Worm (Caenorhabditis elegans) whole organism, L1 larva: ENCODE measurements around the gene srp-8.
A peak's percentile ranks its signal among the peaks of the same experiment; 100 is the strongest.

ENCODE experiments used
- C04F5.9 ChIP-seq: sonication (generic microtip); optimal IDR thresholded peaks from 2 replicates; lab custom pipeline; 2016; ENCODE audit warnings: missing genetic modification characterization, missing compliant biosample characterization
- C16A3.4 ChIP-seq: fragments of 150-350 bp; optimal IDR thresholded peaks from 2 replicates; lab custom pipeline; 2014; ENCODE audit warnings: missing biosample characterization, missing genetic modification characterization
- F16B12.6 ChIP-seq: fragments of 150-350 bp; optimal IDR thresholded peaks from 2 replicates; lab custom pipeline; 2014; ENCODE audit warnings: missing biosample characterization, missing genetic modification characterization
- blmp-1 ChIP-seq: fragments of 150-350 bp; optimal IDR thresholded peaks from 2 replicates; lab custom pipeline; 2014; ENCODE audit warnings: missing biosample characterization, missing genetic modification characterization
- ceh-82 ChIP-seq, 3 experiments: fragments of 150-350 bp in 1 of 3; sonication (generic microtip) in 2 of 3; optimal IDR thresholded peaks; 2 replicates each; lab custom pipeline; 2014 to 2017; ENCODE audit warnings: missing biosample characterization in 3 of 3, missing genetic modification characterization in 3 of 3
- dpl-1 ChIP-seq, 3 experiments: fragments of 150-350 bp in 2 of 3; sonication (generic microtip) in 1 of 3; optimal IDR thresholded peaks; 2 replicates each; lab custom pipeline; 2014 to 2017; ENCODE audit warnings: missing biosample characterization in 3 of 3, missing genetic modification characterization in 3 of 3, missing genetic modification reagents in 3 of 3
- dsc-1 ChIP-seq: sonication (generic microtip); optimal IDR thresholded peaks from 2 replicates; lab custom pipeline; 2016; ENCODE audit warnings: mild to moderate bottlenecking, missing genetic modification characterization, missing compliant biosample characterization
- efl-1 ChIP-seq, 4 experiments: fragments of 150-350 bp; optimal IDR thresholded peaks in 3 of 4; peaks in 1 of 4; 1 replicate in 1 of 4; 2 replicates in 3 of 4; lab custom pipeline; 2014; ENCODE audit warnings: missing biosample characterization in 2 of 4, missing genetic modification characterization in 2 of 4, missing genetic modification reagents in 2 of 4
- fkh-4 ChIP-seq: sonication (generic microtip); optimal IDR thresholded peaks from 2 replicates; lab custom pipeline; 2016; ENCODE audit warnings: missing compliant biosample characterization, missing genetic modification characterization, borderline replicate concordance
- fkh-8 ChIP-seq: sonication (generic microtip); optimal IDR thresholded peaks from 2 replicates; lab custom pipeline; 2016; ENCODE audit warnings: mild to moderate bottlenecking, missing genetic modification characterization, missing compliant biosample characterization
- grh-1 ChIP-seq: fragments of 200-800 bp; sonication (Bioruptor generic); IDR thresholded peaks from 2 replicates; pipeline ENCODE4 v1.3.6; 2022; ENCODE audit warnings: missing genetic modification reagents, missing genetic modification characterization, missing compliant biosample characterization
- hpl-2 ChIP-seq: fragments of 150-350 bp; optimal IDR thresholded peaks from 2 replicates; lab custom pipeline; 2014; ENCODE audit warnings: missing biosample characterization, missing genetic modification reagents, missing genetic modification characterization
- lin-13 ChIP-seq: fragments of 150-350 bp; optimal IDR thresholded peaks from 2 replicates; lab custom pipeline; 2014; ENCODE audit warnings: missing biosample characterization, missing genetic modification reagents, missing genetic modification characterization
- lin-14 ChIP-seq: fragments of 200-800 bp; sonication (Bioruptor generic); optimal IDR thresholded peaks from 2 replicates; lab custom pipeline; 2018; ENCODE audit warnings: mild to moderate bottlenecking, missing genetic modification characterization, moderate library complexity, missing compliant biosample characterization
- lir-3 ChIP-seq: sonication (generic microtip); optimal IDR thresholded peaks from 2 replicates; lab custom pipeline; 2016; ENCODE audit warnings: mild to moderate bottlenecking, missing genetic modification characterization, moderate library complexity, missing compliant biosample characterization; ENCODE audit not compliant: poor library complexity
- lsy-2 ChIP-seq, 2 experiments: fragments of 150-350 bp; optimal IDR thresholded peaks; 2 replicates each; lab custom pipeline; 2014; ENCODE audit warnings: missing biosample characterization in 2 of 2, missing genetic modification characterization in 2 of 2
- nhr-11 ChIP-seq: fragments of 150-350 bp; optimal IDR thresholded peaks from 2 replicates; lab custom pipeline; 2014; ENCODE audit warnings: missing biosample characterization, missing genetic modification characterization
- nhr-20 ChIP-seq: sonication (generic microtip); optimal IDR thresholded peaks from 2 replicates; lab custom pipeline; 2016; ENCODE audit warnings: mild to moderate bottlenecking, missing genetic modification characterization, missing compliant biosample characterization
- nhr-237 ChIP-seq: fragments of 150-350 bp; optimal IDR thresholded peaks from 2 replicates; lab custom pipeline; 2014; ENCODE audit warnings: missing biosample characterization, missing genetic modification characterization
- nhr-47 ChIP-seq: sonication (generic microtip); optimal IDR thresholded peaks from 2 replicates; lab custom pipeline; 2016; ENCODE audit warnings: mild to moderate bottlenecking, missing genetic modification characterization, moderate library complexity, missing compliant biosample characterization
- nhr-71 ChIP-seq: sonication (generic microtip); optimal IDR thresholded peaks from 2 replicates; lab custom pipeline; 2016; ENCODE audit warnings: mild to moderate bottlenecking, missing genetic modification characterization, moderate library complexity, missing compliant biosample characterization
- nhr-84 ChIP-seq: sonication (generic microtip); optimal IDR thresholded peaks from 2 replicates; lab custom pipeline; 2017; ENCODE audit warnings: missing biosample characterization, missing genetic modification characterization
- nhr-85 ChIP-seq: sonication (generic microtip); peaks from one replicate; lab custom pipeline; 2016; ENCODE audit warnings: missing genetic modification characterization, inconsistent platforms, missing compliant biosample characterization
- pax-3 ChIP-seq: fragments of 200-800 bp; sonication (Bioruptor generic); optimal IDR thresholded peaks from 2 replicates; lab custom pipeline; 2018; ENCODE audit warnings: mild to moderate bottlenecking, missing genetic modification characterization, moderate library complexity, missing compliant biosample characterization
- pqm-1 ChIP-seq: sonication (generic microtip); optimal IDR thresholded peaks from 3 replicates; lab custom pipeline; 2017; ENCODE audit warnings: missing biosample characterization, missing genetic modification characterization
- rnt-1 ChIP-seq: sonication (generic microtip); optimal IDR thresholded peaks from 2 replicates; lab custom pipeline; 2016; ENCODE audit warnings: mild to moderate bottlenecking, missing genetic modification characterization, moderate library complexity, missing compliant biosample characterization
- skn-1 ChIP-seq: fragments of 150-350 bp; optimal IDR thresholded peaks from 2 replicates; lab custom pipeline; 2014; ENCODE audit warnings: missing biosample characterization, missing genetic modification characterization
- snu-23 ChIP-seq: sonication (generic microtip); optimal IDR thresholded peaks from 2 replicates; lab custom pipeline; 2016; ENCODE audit warnings: missing genetic modification characterization, missing compliant biosample characterization
- sup-37 ChIP-seq: fragments of 200-800 bp; sonication (Bioruptor generic); optimal IDR thresholded peaks from 2 replicates; lab custom pipeline; 2018; ENCODE audit warnings: mild to moderate bottlenecking, missing genetic modification characterization, missing compliant biosample characterization
- swsn-7 ChIP-seq: sonication (generic microtip); optimal IDR thresholded peaks from 2 replicates; lab custom pipeline; 2016; ENCODE audit warnings: missing genetic modification characterization, missing compliant biosample characterization
- unc-130 ChIP-seq: fragments of 150-350 bp; optimal IDR thresholded peaks from 2 replicates; lab custom pipeline; 2017; ENCODE audit warnings: missing biosample characterization, missing genetic modification characterization, inconsistent platforms
- xbp-1 ChIP-seq: sonication (generic microtip); optimal IDR thresholded peaks from 2 replicates; lab custom pipeline; 2016; ENCODE audit warnings: missing genetic modification characterization, missing compliant biosample characterization

Gene srp-8

DNA sequence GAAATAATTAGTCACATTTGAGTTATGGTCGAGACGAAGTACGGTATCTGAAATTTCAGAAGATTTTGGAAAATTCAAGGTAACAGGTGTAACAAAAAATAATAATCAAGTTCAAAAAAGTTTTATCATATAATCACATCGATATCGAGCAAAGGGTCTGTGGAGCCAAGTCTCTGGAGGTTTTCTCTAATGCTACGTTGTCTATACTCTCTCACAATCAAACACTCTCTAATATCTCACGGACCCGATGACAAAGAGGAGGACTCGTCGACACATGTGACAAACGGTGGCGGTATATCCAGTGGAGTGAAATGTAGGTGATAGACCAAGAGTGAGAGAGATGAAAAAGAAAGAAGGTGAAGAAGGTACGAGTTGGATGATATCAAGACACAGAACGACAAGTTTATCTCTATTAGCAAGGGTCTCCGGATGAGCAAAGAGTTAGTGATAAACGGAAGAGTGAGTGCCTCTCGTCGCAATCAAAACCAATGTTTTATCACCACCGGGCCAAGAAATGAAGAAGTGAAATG lies 12.5 kb downstream of the srp-8 start, which contains the start of gene F20D6.10:
Gene F20D6.10 (minus strand): TSS at position 51 of the 530 bp plus-strand sequence.
- TF ChIP-seq snu-23 (GFP tag; lab: Kevin White, UChicago) (peak; percentile 22), nhr-71 (peak; percentile 71), nhr-11 (tag; lab: Kevin White, UChicago) (no peak), nhr-20 (tag; lab: Kevin White, UChicago) (peak; percentile 12), rnt-1 (tag; lab: Kevin White, UChicago) (peak; percentile 78), efl-1 (optimal IDR thresholded peaks at IDR 0.05; lab: Kevin White, UChicago) (peak in 1 of 2 experiments; percentile 5), efl-1 (GFP tag; optimal IDR thresholded peaks at IDR 0.05 in 1 of 2; lab: Kevin White, UChicago) (peak in 1 of 2 experiments; percentile 20), lin-14 (GFP tag; lab: Kevin White, UChicago) (peak; percentile 59), lsy-2 (tag; optimal IDR thresholded peaks at IDR 0.05; lab: Kevin White, UChicago) (peak; percentile 30 to 44), unc-130 (tag; lab: Kevin White, UChicago) (peak; percentile 19), nhr-237 (tag; lab: Kevin White, UChicago) (no peak)

DNA sequence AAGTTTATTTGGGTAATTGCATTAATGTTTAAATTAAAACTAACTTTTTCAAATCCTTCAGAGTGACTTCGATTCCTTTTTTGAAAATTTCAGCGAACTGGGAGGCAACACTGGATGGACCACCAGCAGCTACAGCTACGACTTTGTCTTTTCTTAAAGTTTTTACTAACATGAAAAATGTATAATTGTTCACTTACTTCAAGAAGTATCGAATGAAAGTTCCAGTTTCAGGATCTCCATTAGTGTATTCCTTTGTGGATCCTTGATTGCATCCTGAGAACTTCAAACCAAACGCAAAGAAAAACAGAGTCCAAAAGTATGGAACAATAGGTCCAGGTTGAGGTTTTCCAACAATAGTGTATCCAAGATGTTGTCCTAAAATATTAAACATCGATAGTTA lies 13.5 kb downstream of the srp-8 start:
- TF ChIP-seq C16A3.4 (tag; lab: Kevin White, UChicago) (no peak), nhr-47 (no peak), C04F5.9 (tag; lab: Kevin White, UChicago) (no peak), xbp-1 (no peak), efl-1 (optimal IDR thresholded peaks at IDR 0.05; lab: Kevin White, UChicago) (no peak), efl-1 (GFP tag; optimal IDR thresholded peaks at IDR 0.05 in 1 of 2; lab: Kevin White, UChicago) (peak in 1 of 2 experiments; percentile 67)

DNA sequence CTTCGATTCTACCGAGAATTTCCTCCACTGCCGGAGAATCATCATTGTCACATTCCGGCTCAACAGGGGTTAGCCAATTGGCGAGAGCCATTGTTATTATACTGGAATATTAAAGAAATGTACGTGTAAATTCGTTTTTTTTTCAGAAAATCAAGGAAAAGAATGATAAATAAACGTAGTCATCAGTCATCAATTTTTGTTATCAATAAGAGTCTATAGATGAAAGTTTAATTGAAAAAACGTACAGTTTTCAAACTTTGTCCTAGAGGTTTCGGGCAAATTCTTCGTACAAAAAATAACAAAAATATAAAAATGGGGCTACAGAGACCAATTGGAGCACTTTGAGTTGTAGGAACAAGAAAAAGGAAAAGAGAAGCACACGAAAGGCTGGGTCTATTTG lies 15.5 kb downstream of the srp-8 start, which contains the start of gene F20D6.11:
Gene F20D6.11 (minus strand): TSS at position 101 of the 400 bp plus-strand sequence.
- TF ChIP-seq sup-37 (GFP tag; lab: Kevin White, UChicago), result no peak
- TF ChIP-seq dpl-1 (GFP tag; optimal IDR thresholded peaks at IDR 0.05; lab: Kevin White, UChicago), result no peak
- TF ChIP-seq lin-13, result no peak
- TF ChIP-seq nhr-84, result no peak
- no peak for TF ChIP-seq grh-1 (GFP tag; lab: Robert Waterston, UW)
- TF ChIP-seq pqm-1 (tag; lab: Kevin White, UChicago), result no peak
- TF ChIP-seq hpl-2 (GFP tag; lab: Kevin White, UChicago), result no peak
- TF ChIP-seq F16B12.6, result no peak
- no peak for TF ChIP-seq pax-3 (tag; lab: Kevin White, UChicago)
- no peak for TF ChIP-seq swsn-7
- TF ChIP-seq skn-1 (tag; lab: Kevin White, UChicago), result no peak
- TF ChIP-seq fkh-4, result no peak
- no peak for TF ChIP-seq snu-23 (GFP tag; lab: Kevin White, UChicago)
- TF ChIP-seq fkh-8 (tag; lab: Kevin White, UChicago), result no peak

DNA sequence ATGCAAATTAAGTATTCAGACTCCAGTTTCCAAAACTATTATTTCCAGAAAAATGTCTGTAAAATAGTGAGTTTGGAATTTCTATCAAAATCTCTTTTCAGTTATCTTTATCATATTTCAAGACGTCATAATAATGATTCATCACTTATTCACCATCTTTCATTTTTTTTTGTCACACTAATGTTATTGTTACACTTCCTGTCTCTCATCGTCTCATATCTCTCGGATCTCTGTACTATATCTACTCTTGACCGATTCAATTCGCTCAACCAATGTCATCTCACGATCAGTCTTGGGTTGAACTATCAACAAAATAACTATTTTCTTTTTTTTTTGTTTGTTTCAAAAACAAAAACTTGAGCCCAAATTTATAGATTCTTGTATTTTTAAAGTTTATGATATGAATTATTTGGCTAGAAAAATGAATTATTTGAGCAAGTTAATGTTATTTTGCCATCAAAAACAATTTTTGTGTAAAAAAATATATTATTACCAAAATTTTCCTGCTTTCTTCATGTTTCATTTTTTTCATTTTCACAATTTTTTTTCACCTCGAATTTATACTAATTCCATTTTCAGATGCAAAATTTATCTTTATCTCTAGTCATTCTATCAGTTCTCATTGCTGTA lies 17.9 kb downstream of the srp-8 start, which contains the start of gene cri-2:
Gene cri-2 (plus strand): TSS at position 580 of the 630 bp plus-strand sequence.
- TF ChIP-seq nhr-84 (no peak), lin-14 (GFP tag; lab: Kevin White, UChicago) (peak; percentile 68), blmp-1 (tag; lab: Kevin White, UChicago) (peak; percentile 26), nhr-71 (peak; percentile 36), dsc-1 (no peak), rnt-1 (tag; lab: Kevin White, UChicago) (peak; percentile 33), nhr-85 (tag; lab: Kevin White, UChicago) (peak; percentile 68), snu-23 (GFP tag; lab: Kevin White, UChicago) (peak; percentile 23), lir-3 (tag; lab: Kevin White, UChicago) (peak; percentile 6)

DNA sequence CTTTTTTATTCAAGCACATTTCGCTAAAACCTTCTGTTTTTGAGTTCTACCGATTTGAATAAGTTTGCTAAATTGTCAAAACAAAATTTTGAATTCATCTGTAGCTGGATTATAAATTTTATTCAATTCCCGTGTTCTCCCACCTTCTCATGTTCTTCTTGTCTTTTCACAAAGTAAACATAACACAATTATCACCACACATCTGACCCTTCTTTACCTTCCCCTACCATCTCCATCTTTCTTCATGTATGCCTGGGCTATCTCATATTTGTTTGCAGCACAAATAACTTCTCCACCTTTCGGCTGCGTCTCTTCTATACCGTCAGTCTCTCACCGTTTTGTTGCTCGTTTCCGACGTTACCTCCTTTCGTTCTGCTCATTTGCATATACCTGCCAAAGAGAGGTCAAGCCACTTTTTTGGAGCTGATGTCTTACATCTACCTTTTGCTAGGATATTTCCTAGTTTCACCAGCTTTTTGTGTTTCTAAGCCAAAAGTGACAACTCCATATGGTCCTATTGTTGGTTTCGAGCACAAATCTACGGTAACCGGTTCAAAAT lies 19.7 kb downstream of the srp-8 start, which contains the start of gene cest-17:
Gene cest-17 (plus strand): TSS at position 248 of the 559 bp plus-strand sequence.
- TF ChIP-seq efl-1 (optimal IDR thresholded peaks at IDR 0.05; lab: Kevin White, UChicago), result no peak
- peak in 1 of 2 experiments; percentile 53 for TF ChIP-seq efl-1 (GFP tag; optimal IDR thresholded peaks at IDR 0.05 in 1 of 2; lab: Kevin White, UChicago)
- no peak for TF ChIP-seq ceh-82 (tag; optimal IDR thresholded peaks at IDR 0.05; lab: Kevin White, UChicago)
- TF ChIP-seq, all 84 proteins: peak for 1
